Worm (Caenorhabditis elegans) whole organism, L1 larva: ENCODE data around the gene cup-15.

Experiments
- C04F5.9 ChIP-seq: sonication (generic microtip); optimal IDR thresholded peaks from 2 replicates; lab custom pipeline; 2016; ENCODE audit warnings: missing genetic modification characterization, missing compliant biosample characterization
- C16A3.4 ChIP-seq: fragments of 150-350 bp; optimal IDR thresholded peaks from 2 replicates; lab custom pipeline; 2014; ENCODE audit warnings: missing biosample characterization, missing genetic modification characterization
- C34B4.2 ChIP-seq: sonication (generic microtip); optimal IDR thresholded peaks from 2 replicates; lab custom pipeline; 2017; ENCODE audit warnings: mild to moderate bottlenecking, missing genetic modification characterization, missing compliant biosample characterization
- Y116A8C.19 ChIP-seq: sonication (generic microtip); optimal IDR thresholded peaks from 2 replicates; lab custom pipeline; 2016; ENCODE audit warnings: missing compliant biosample characterization, missing genetic modification characterization, borderline replicate concordance
- alr-1 ChIP-seq: fragments of 200-800 bp; sonication (Bioruptor generic); optimal IDR thresholded peaks from 2 replicates; lab custom pipeline; 2018; ENCODE audit warnings: borderline replicate concordance, mild to moderate bottlenecking, missing genetic modification characterization, missing compliant biosample characterization
- aly-2 ChIP-seq: fragments of 150-350 bp; optimal IDR thresholded peaks from 2 replicates; lab custom pipeline; 2014; ENCODE audit warnings: missing biosample characterization, missing genetic modification characterization
- ama-1 ChIP-seq: fragments of 150-350 bp; optimal IDR thresholded peaks from 2 replicates; lab custom pipeline; 2014
- ceh-63 ChIP-seq: fragments of 200-800 bp; sonication (Bioruptor generic); optimal IDR thresholded peaks from 2 replicates; lab custom pipeline; 2018; ENCODE audit warnings: mild to moderate bottlenecking, missing genetic modification characterization, missing compliant biosample characterization
- ceh-82 ChIP-seq, 3 experiments: fragments of 150-350 bp in 1 of 3; sonication (generic microtip) in 2 of 3; optimal IDR thresholded peaks; 2 replicates each; lab custom pipeline; 2014 to 2017; ENCODE audit warnings: missing biosample characterization in 3 of 3, missing genetic modification characterization in 3 of 3
- ceh-88 ChIP-seq: fragments of 200-800 bp; sonication (Bioruptor generic); IDR thresholded peaks from 2 replicates; pipeline ENCODE4 v1.3.6; 2022; ENCODE audit warnings: missing genetic modification characterization, missing compliant biosample characterization
- ces-1 ChIP-seq: fragments of 150-350 bp; optimal IDR thresholded peaks from 2 replicates; lab custom pipeline; 2014; ENCODE audit warnings: missing biosample characterization, missing genetic modification reagents, missing genetic modification characterization
- dpl-1 ChIP-seq, 3 experiments: fragments of 150-350 bp in 2 of 3; sonication (generic microtip) in 1 of 3; optimal IDR thresholded peaks; 2 replicates each; lab custom pipeline; 2014 to 2017; ENCODE audit warnings: missing biosample characterization in 3 of 3, missing genetic modification characterization in 3 of 3, missing genetic modification reagents in 3 of 3
- dsc-1 ChIP-seq: sonication (generic microtip); optimal IDR thresholded peaks from 2 replicates; lab custom pipeline; 2016; ENCODE audit warnings: mild to moderate bottlenecking, missing genetic modification characterization, missing compliant biosample characterization
- efl-3 ChIP-seq: fragments of 200-800 bp; sonication (Bioruptor generic); optimal IDR thresholded peaks from 2 replicates; lab custom pipeline; 2018; ENCODE audit warnings: mild to moderate bottlenecking, missing genetic modification characterization, missing compliant biosample characterization
- egl-27 ChIP-seq, 2 experiments: fragments of 150-350 bp in 1 of 2; sonication (generic microtip); optimal IDR thresholded peaks; 3 replicates each; lab custom pipeline; 2017 to 2018; ENCODE audit warnings: missing biosample characterization in 2 of 2, missing genetic modification characterization in 2 of 2, missing genetic modification reagents in 2 of 2
- elt-2 ChIP-seq: sonication (generic microtip); optimal IDR thresholded peaks from 2 replicates; lab custom pipeline; 2016; ENCODE audit warnings: missing genetic modification characterization, mild to moderate bottlenecking, inconsistent platforms, missing compliant biosample characterization, missing genetic modification reagents
- elt-3 ChIP-seq, 6 experiments: fragments of 150-350 bp in 1 of 6; sonication (generic microtip); optimal IDR thresholded peaks; 2 replicates each; lab custom pipeline; 2017 to 2018; ENCODE audit warnings: missing biosample characterization in 6 of 6, missing genetic modification characterization in 6 of 6, inconsistent platforms in 1 of 6
- fkh-10 ChIP-seq: sonication (generic microtip); optimal IDR thresholded peaks from 2 replicates; lab custom pipeline; 2017; ENCODE audit warnings: missing biosample characterization, missing genetic modification reagents, missing genetic modification characterization
- fkh-4 ChIP-seq: sonication (generic microtip); optimal IDR thresholded peaks from 2 replicates; lab custom pipeline; 2016; ENCODE audit warnings: missing compliant biosample characterization, missing genetic modification characterization, borderline replicate concordance
- fkh-8 ChIP-seq: sonication (generic microtip); optimal IDR thresholded peaks from 2 replicates; lab custom pipeline; 2016; ENCODE audit warnings: mild to moderate bottlenecking, missing genetic modification characterization, missing compliant biosample characterization
- grh-1 ChIP-seq: fragments of 200-800 bp; sonication (Bioruptor generic); IDR thresholded peaks from 2 replicates; pipeline ENCODE4 v1.3.6; 2022; ENCODE audit warnings: missing genetic modification reagents, missing genetic modification characterization, missing compliant biosample characterization
- hlh-17 ChIP-seq: fragments of 200-800 bp; sonication (Bioruptor generic); optimal IDR thresholded peaks from 2 replicates; lab custom pipeline; 2018; ENCODE audit warnings: missing genetic modification characterization, mild to moderate bottlenecking, missing compliant biosample characterization, moderate library complexity, borderline replicate concordance
- hlh-4 ChIP-seq: sonication (generic microtip); optimal IDR thresholded peaks from 2 replicates; lab custom pipeline; 2016; ENCODE audit warnings: mild to moderate bottlenecking, missing genetic modification characterization, missing compliant biosample characterization
- hpl-2 ChIP-seq: fragments of 150-350 bp; optimal IDR thresholded peaks from 2 replicates; lab custom pipeline; 2014; ENCODE audit warnings: missing biosample characterization, missing genetic modification reagents, missing genetic modification characterization
- lin-35 ChIP-seq, 2 experiments: fragments of 150-350 bp; optimal IDR thresholded peaks; 2 replicates each; lab custom pipeline; 2014; ENCODE audit warnings: missing biosample characterization in 2 of 2, missing genetic modification characterization in 2 of 2, missing genetic modification reagents in 2 of 2
- lin-39 ChIP-seq: fragments of 150-350 bp; optimal IDR thresholded peaks from 2 replicates; lab custom pipeline; 2014; ENCODE audit warnings: missing biosample characterization, missing genetic modification reagents, missing genetic modification characterization
- lir-3 ChIP-seq: sonication (generic microtip); optimal IDR thresholded peaks from 2 replicates; lab custom pipeline; 2016; ENCODE audit warnings: mild to moderate bottlenecking, missing genetic modification characterization, moderate library complexity, missing compliant biosample characterization; ENCODE audit not compliant: poor library complexity
- lsy-2 ChIP-seq, 2 experiments: fragments of 150-350 bp; optimal IDR thresholded peaks; 2 replicates each; lab custom pipeline; 2014; ENCODE audit warnings: missing biosample characterization in 2 of 2, missing genetic modification characterization in 2 of 2
- mep-1 ChIP-seq: fragments of 150-350 bp; optimal IDR thresholded peaks from 2 replicates; lab custom pipeline; 2014; ENCODE audit warnings: missing biosample characterization, missing genetic modification characterization
- nhr-11 ChIP-seq: fragments of 150-350 bp; optimal IDR thresholded peaks from 2 replicates; lab custom pipeline; 2014; ENCODE audit warnings: missing biosample characterization, missing genetic modification characterization
- nhr-19 ChIP-seq: fragments of 200-800 bp; sonication (Bioruptor generic); conservative IDR thresholded peaks from 2 replicates; pipeline ENCODE4 v1.3.6; 2022; ENCODE audit warnings: missing genetic modification characterization, missing compliant biosample characterization
- nhr-237 ChIP-seq: fragments of 150-350 bp; optimal IDR thresholded peaks from 2 replicates; lab custom pipeline; 2014; ENCODE audit warnings: missing biosample characterization, missing genetic modification characterization
- nhr-71 ChIP-seq: sonication (generic microtip); optimal IDR thresholded peaks from 2 replicates; lab custom pipeline; 2016; ENCODE audit warnings: mild to moderate bottlenecking, missing genetic modification characterization, moderate library complexity, missing compliant biosample characterization
- nhr-76 ChIP-seq: sonication (generic microtip); optimal IDR thresholded peaks from 2 replicates; lab custom pipeline; 2017; ENCODE audit warnings: missing biosample characterization, missing genetic modification characterization
- nhr-77 ChIP-seq: fragments of 150-350 bp; optimal IDR thresholded peaks from 2 replicates; lab custom pipeline; 2014; ENCODE audit warnings: missing biosample characterization, missing genetic modification characterization
- nhr-85 ChIP-seq: sonication (generic microtip); peaks from one replicate; lab custom pipeline; 2016; ENCODE audit warnings: missing genetic modification characterization, inconsistent platforms, missing compliant biosample characterization
- nhr-90 ChIP-seq: sonication (generic microtip); optimal IDR thresholded peaks from 2 replicates; lab custom pipeline; 2016; ENCODE audit warnings: mild to moderate bottlenecking, missing genetic modification characterization, missing compliant biosample characterization; ENCODE audit not compliant: poor library complexity
- pag-3 ChIP-seq: sonication (generic microtip); optimal IDR thresholded peaks from 2 replicates; lab custom pipeline; 2017; ENCODE audit warnings: missing genetic modification characterization, mild to moderate bottlenecking, missing compliant biosample characterization, antibody characterized with exemption, borderline replicate concordance; ENCODE audit not compliant: insufficient read depth
- pax-3 ChIP-seq: fragments of 200-800 bp; sonication (Bioruptor generic); optimal IDR thresholded peaks from 2 replicates; lab custom pipeline; 2018; ENCODE audit warnings: mild to moderate bottlenecking, missing genetic modification characterization, moderate library complexity, missing compliant biosample characterization
- pqm-1 ChIP-seq: sonication (generic microtip); optimal IDR thresholded peaks from 3 replicates; lab custom pipeline; 2017; ENCODE audit warnings: missing biosample characterization, missing genetic modification characterization
- skn-1 ChIP-seq: fragments of 150-350 bp; optimal IDR thresholded peaks from 2 replicates; lab custom pipeline; 2014; ENCODE audit warnings: missing biosample characterization, missing genetic modification characterization
- snpc-4 ChIP-seq: fragments of 150-350 bp; optimal IDR thresholded peaks from 2 replicates; lab custom pipeline; 2014; ENCODE audit warnings: missing biosample characterization, missing genetic modification characterization
- snu-23 ChIP-seq: sonication (generic microtip); optimal IDR thresholded peaks from 2 replicates; lab custom pipeline; 2016; ENCODE audit warnings: missing genetic modification characterization, missing compliant biosample characterization
- sox-4 ChIP-seq: sonication (generic microtip); optimal IDR thresholded peaks from 2 replicates; lab custom pipeline; 2016; ENCODE audit warnings: missing genetic modification characterization, missing compliant biosample characterization
- sptf-1 ChIP-seq: fragments of 150-350 bp; optimal IDR thresholded peaks from 2 replicates; lab custom pipeline; 2014; ENCODE audit warnings: missing biosample characterization, missing genetic modification characterization
- sup-37 ChIP-seq: fragments of 200-800 bp; sonication (Bioruptor generic); optimal IDR thresholded peaks from 2 replicates; lab custom pipeline; 2018; ENCODE audit warnings: mild to moderate bottlenecking, missing genetic modification characterization, missing compliant biosample characterization
- swsn-7 ChIP-seq: sonication (generic microtip); optimal IDR thresholded peaks from 2 replicates; lab custom pipeline; 2016; ENCODE audit warnings: missing genetic modification characterization, missing compliant biosample characterization
- tbx-2 ChIP-seq: sonication (generic microtip); optimal IDR thresholded peaks from 2 replicates; lab custom pipeline; 2016; ENCODE audit warnings: missing genetic modification characterization, missing compliant biosample characterization
- unc-30 ChIP-seq: sonication (generic microtip); optimal IDR thresholded peaks from 2 replicates; lab custom pipeline; 2017; ENCODE audit warnings: missing biosample characterization, missing genetic modification characterization
- unc-86 ChIP-seq: sonication (generic microtip); optimal IDR thresholded peaks from 2 replicates; lab custom pipeline; 2016; ENCODE audit warnings: missing genetic modification characterization, missing compliant biosample characterization
- unc-98 ChIP-seq: fragments of 200-800 bp; sonication (Bioruptor generic); IDR thresholded peaks from 2 replicates; pipeline ENCODE4 v1.3.6; 2022; ENCODE audit warnings: missing genetic modification characterization, missing compliant biosample characterization
- ztf-11 ChIP-seq, 2 experiments: sonication (generic microtip); optimal IDR thresholded peaks; 2 replicates each; lab custom pipeline; 2016 to 2017; ENCODE audit warnings: missing genetic modification characterization in 2 of 2, missing biosample characterization in 1 of 2, missing compliant biosample characterization in 1 of 2

cup-15 gene

DNA sequence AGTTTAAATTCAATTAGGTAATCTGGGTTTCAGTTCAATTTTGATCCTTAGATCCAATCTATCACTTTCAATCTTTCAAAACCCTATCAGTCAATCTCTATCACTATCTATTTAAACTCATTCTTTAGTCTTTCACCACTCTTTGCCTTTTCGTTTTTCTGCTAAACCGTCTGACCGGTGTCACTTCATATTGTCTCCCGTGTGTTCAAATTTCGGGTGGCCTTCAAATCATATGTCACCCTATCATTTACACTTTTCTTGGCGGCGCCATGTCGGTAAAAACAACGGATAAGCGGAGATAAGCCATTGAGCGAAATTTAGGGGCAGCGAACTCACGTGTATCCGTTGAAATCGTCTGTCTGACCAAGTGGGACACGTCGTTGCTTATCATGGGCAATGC lies 8.8 kb upstream of the cup-15 start (continued):
- TF ChIP-seq C16A3.4 (tag; lab: Kevin White, UChicago) (no peak), ceh-88 (GFP tag; lab: Robert Waterston, UW) (no peak), pag-3 (tag; lab: Kevin White, UChicago) (no peak), alr-1 (tag; lab: Kevin White, UChicago) (no peak), ces-1 (GFP tag; lab: Kevin White, UChicago) (no peak), nhr-11 (tag; lab: Kevin White, UChicago) (no peak), hpl-2 (GFP tag; lab: Kevin White, UChicago) (no peak), ama-1 (lab: Kevin White, UChicago) (no peak), mep-1 (tag; lab: Kevin White, UChicago) (peak; percentile 20), hlh-4 (no peak), dpl-1 (GFP tag; optimal IDR thresholded peaks at IDR 0.05; lab: Kevin White, UChicago) (peak in 1 of 3 experiments; percentile 10), sox-4 (tag; lab: Kevin White, UChicago) (no peak), nhr-71 (tag; lab: Kevin White, UChicago) (peak; percentile 70), unc-30 (no peak), snu-23 (peak; percentile 48), efl-3 (GFP tag; lab: Kevin White, UChicago) (no peak), nhr-237 (tag; lab: Kevin White, UChicago) (no peak), nhr-76 (tag; lab: Kevin White, UChicago) (no peak), dsc-1 (no peak), sptf-1 (tag; lab: Kevin White, UChicago) (no peak), hlh-17 (GFP tag; lab: Kevin White, UChicago) (no peak), lin-39 (tag; lab: Kevin White, UChicago) (no peak), lir-3 (no peak), egl-27 (tag; optimal IDR thresholded peaks at IDR 0.05; lab: Kevin White, UChicago) (peak in 1 of 2 experiments; percentile 29), fkh-4 (tag; lab: Kevin White, UChicago) (no peak), ztf-11 (tag; optimal IDR thresholded peaks at IDR 0.05; lab: Kevin White, UChicago) (no peak), fkh-10 (GFP tag; lab: Kevin White, UChicago) (no peak), nhr-85 (tag; lab: Kevin White, UChicago) (peak; percentile 94), grh-1 (peak; percentile 38; the same call in 1 of the 2 replicates), unc-86 (tag; lab: Kevin White, UChicago) (no peak), pqm-1 (no peak), fkh-8 (no peak), nhr-19 (GFP tag; lab: Robert Waterston, UW) (peak; percentile 53), unc-98 (GFP tag; lab: Robert Waterston, UW) (no peak), snpc-4 (tag; lab: Kevin White, UChicago) (no peak), pax-3 (no peak), ceh-63 (GFP tag; lab: Kevin White, UChicago) (no peak), aly-2 (tag; lab: Kevin White, UChicago) (no peak), skn-1 (tag; lab: Kevin White, UChicago) (no peak), lin-35 (GFP tag; optimal IDR thresholded peaks at IDR 0.05; lab: Kevin White, UChicago) (peak in 1 of 2 experiments; percentile 21), nhr-77 (tag; lab: Kevin White, UChicago) (no peak), elt-3 (tag; optimal IDR thresholded peaks at IDR 0.05; lab: Kevin White, UChicago) (peak; percentile 73 to 96 (median 89)), ceh-82 (tag; optimal IDR thresholded peaks at IDR 0.05; lab: Kevin White, UChicago) (no peak), swsn-7 (tag; lab: Kevin White, UChicago) (no peak), nhr-90 (peak; percentile 48), C04F5.9 (tag; lab: Kevin White, UChicago) (no peak), Y116A8C.19 (no peak), lsy-2 (tag; optimal IDR thresholded peaks at IDR 0.05; lab: Kevin White, UChicago) (peak in 1 of 2 experiments; percentile 12), C34B4.2 (tag; lab: Kevin White, UChicago) (no peak), tbx-2 (peak; percentile 59), elt-2 (tag; lab: Kevin White, UChicago) (no peak), sup-37 (GFP tag; lab: Kevin White, UChicago) (no peak)
